Fruit fly (Drosophila melanogaster) whole organism, embryonic: ENCODE measurements around the gene Dred.
A peak's percentile ranks its signal among the peaks of the same experiment; 100 is the strongest.

Experiments
- ATbp ChIP-seq: fragments of 200-800 bp; sonication (Bioruptor generic); optimal IDR thresholded peaks from 2 replicates; lab custom pipeline; 2017; ENCODE audit warnings: missing biosample characterization, mild to moderate bottlenecking, missing genetic modification characterization, missing genetic modification reagents
- Antp ChIP-seq: fragments of 200-800 bp; sonication (Bioruptor generic); optimal IDR thresholded peaks from 3 replicates; lab custom pipeline; 2016; ENCODE audit warnings: missing biosample characterization, missing genetic modification characterization
- Asciz ChIP-seq: fragments of 200-800 bp; sonication (Bioruptor generic); optimal IDR thresholded peaks from 2 replicates; lab custom pipeline; 2017; ENCODE audit warnings: missing biosample characterization, mild to moderate bottlenecking, missing genetic modification characterization, missing genetic modification reagents
- Atf-2 ChIP-seq: fragments of 200-800 bp; sonication (Bioruptor generic); optimal IDR thresholded peaks from 2 replicates; lab custom pipeline; 2016; ENCODE audit warnings: missing biosample characterization, missing genetic modification characterization
- C15 ChIP-seq: fragments of 200-800 bp; sonication (Bioruptor generic); IDR thresholded peaks from 3 replicates; pipeline ENCODE4 v1.3.6; 2022; ENCODE audit warnings: missing biosample characterization, missing genetic modification characterization
- CG10209 ChIP-seq: fragments of 200-800 bp; sonication (Bioruptor generic); optimal IDR thresholded peaks from 3 replicates; lab custom pipeline; 2017; ENCODE audit warnings: missing biosample characterization, mild to moderate bottlenecking, missing genetic modification characterization, missing genetic modification reagents
- CG12071 ChIP-seq: fragments of 200-800 bp; sonication (Bioruptor generic); optimal IDR thresholded peaks from 3 replicates; lab custom pipeline; 2018; ENCODE audit warnings: missing biosample characterization, mild to moderate bottlenecking, missing genetic modification characterization
- CG12769 ChIP-seq: fragments of 200-800 bp; sonication (Bioruptor generic); optimal IDR thresholded peaks from 2 replicates; lab custom pipeline; 2019; ENCODE audit warnings: missing biosample characterization, mild to moderate bottlenecking, missing genetic modification characterization, moderate library complexity
- CG14667 ChIP-seq: fragments of 200-800 bp; sonication (Bioruptor generic); IDR thresholded peaks from 2 replicates; pipeline ENCODE4 v1.3.6; 2022; ENCODE audit warnings: missing biosample characterization, missing genetic modification characterization
- CG15514 ChIP-seq: fragments of 200-800 bp; sonication (Bioruptor generic); optimal IDR thresholded peaks from 3 replicates; lab custom pipeline; 2017; ENCODE audit warnings: missing biosample characterization, missing genetic modification characterization, mild to moderate bottlenecking, moderate library complexity, missing genetic modification reagents
- CG17385 ChIP-seq: fragments of 200-800 bp; sonication (Bioruptor generic); optimal IDR thresholded peaks from 3 replicates; lab custom pipeline; 2018; ENCODE audit warnings: missing biosample characterization, mild to moderate bottlenecking, missing genetic modification characterization
- CG17612 ChIP-seq: fragments of 200-800 bp; sonication (Bioruptor generic); IDR thresholded peaks from 2 replicates; pipeline ENCODE4 v1.3.6; 2022; ENCODE audit warnings: missing biosample characterization, missing genetic modification characterization
- CG1832 ChIP-seq: fragments of 200-800 bp; sonication (Bioruptor generic); optimal IDR thresholded peaks from 2 replicates; lab custom pipeline; 2017; ENCODE audit warnings: missing biosample characterization, mild to moderate bottlenecking, missing genetic modification characterization, inconsistent platforms
- CG18599 ChIP-seq: fragments of 200-800 bp; sonication (Bioruptor generic); optimal IDR thresholded peaks from 3 replicates; lab custom pipeline; 2017; ENCODE audit warnings: missing biosample characterization, missing genetic modification characterization, mild to moderate bottlenecking, moderate library complexity, missing genetic modification reagents
- CG2120 ChIP-seq: fragments of 200-800 bp; sonication (Bioruptor generic); optimal IDR thresholded peaks from 3 replicates; lab custom pipeline; 2016; ENCODE audit warnings: missing biosample characterization, missing genetic modification characterization
- CG2678 ChIP-seq: fragments of 200-800 bp; sonication (Bioruptor generic); optimal IDR thresholded peaks from 3 replicates; lab custom pipeline; 2019; ENCODE audit warnings: missing biosample characterization, mild to moderate bottlenecking, missing genetic modification characterization, moderate library complexity
- CG3281 ChIP-seq: fragments of 200-800 bp; sonication (Bioruptor generic); optimal IDR thresholded peaks from 3 replicates; lab custom pipeline; 2017; ENCODE audit warnings: missing biosample characterization, mild to moderate bottlenecking, missing genetic modification characterization
- CG7372 ChIP-seq: fragments of 200-800 bp; sonication (Bioruptor generic); IDR thresholded peaks from 2 replicates; pipeline ENCODE4 v1.3.6; 2022; ENCODE audit warnings: missing biosample characterization, missing genetic modification characterization
- CG7745 ChIP-seq: fragments of 200-800 bp; sonication (Bioruptor generic); optimal IDR thresholded peaks from 2 replicates; lab custom pipeline; 2018; ENCODE audit warnings: missing biosample characterization, mild to moderate bottlenecking, missing genetic modification characterization, moderate library complexity
- CG8290 ChIP-seq, 3 experiments: fragments of 200-800 bp; sonication (Bioruptor generic); optimal IDR thresholded peaks; 2 replicates each; lab custom pipeline; 2016 to 2019; ENCODE audit warnings: missing biosample characterization in 3 of 3, missing genetic modification characterization in 3 of 3, mild to moderate bottlenecking in 2 of 3, moderate library complexity in 1 of 3
- Doc3 ChIP-seq: fragments of 200-800 bp; sonication (Bioruptor generic); IDR thresholded peaks from 3 replicates; pipeline ENCODE4 v1.3.6; 2022; ENCODE audit warnings: missing biosample characterization, missing genetic modification characterization; ENCODE audit not compliant: partially characterized antibody
- Ets65A ChIP-seq: fragments of 200-800 bp; sonication (Bioruptor generic); peaks from one replicate; lab custom pipeline; 2016; ENCODE audit warnings: missing biosample characterization, missing genetic modification characterization
- Fer1 ChIP-seq: fragments of 200-800 bp; sonication (Bioruptor generic); optimal IDR thresholded peaks from 2 replicates; lab custom pipeline; 2017; ENCODE audit warnings: missing biosample characterization, mild to moderate bottlenecking, missing genetic modification characterization
- Gsc ChIP-seq: fragments of 200-800 bp; sonication (Bioruptor generic); IDR thresholded peaks from 2 replicates; pipeline ENCODE4 v1.3.6; 2022; ENCODE audit warnings: missing biosample characterization, missing genetic modification characterization
- Hmr ChIP-seq: fragments of 200-800 bp; sonication (Bioruptor generic); optimal IDR thresholded peaks from 3 replicates; lab custom pipeline; 2017; ENCODE audit warnings: mild to moderate bottlenecking, missing biosample characterization, missing genetic modification reagents, missing genetic modification characterization
- Med ChIP-seq: fragments of 200-800 bp; sonication (Bioruptor generic); peaks from one replicate; lab custom pipeline; 2016; ENCODE audit warnings: missing biosample characterization, missing genetic modification characterization, mild to moderate bottlenecking, inconsistent platforms, moderate library complexity
- Meics ChIP-seq: fragments of 200-800 bp; sonication (Bioruptor generic); optimal IDR thresholded peaks from 2 replicates; lab custom pipeline; 2017; ENCODE audit warnings: missing biosample characterization, mild to moderate bottlenecking, missing genetic modification characterization
- Mes4 ChIP-seq: fragments of 200-800 bp; sonication (Bioruptor generic); optimal IDR thresholded peaks from 2 replicates; lab custom pipeline; 2016; ENCODE audit warnings: missing biosample characterization, missing genetic modification characterization
- PHDP ChIP-seq: fragments of 200-800 bp; sonication (Bioruptor generic); optimal IDR thresholded peaks from 3 replicates; lab custom pipeline; 2018; ENCODE audit warnings: missing biosample characterization, mild to moderate bottlenecking, missing genetic modification characterization, moderate library complexity
- Rfx ChIP-seq: fragments of 200-800 bp; sonication (Bioruptor generic); IDR thresholded peaks from 2 replicates; pipeline ENCODE4 v1.3.6; 2022; ENCODE audit warnings: missing biosample characterization, missing genetic modification characterization
- ase ChIP-seq: fragments of 200-800 bp; sonication (Bioruptor generic); IDR thresholded peaks from 3 replicates; pipeline ENCODE4 v1.3.6; 2022; ENCODE audit warnings: missing biosample characterization, missing genetic modification characterization
- cad ChIP-seq: fragments of >200 bp; optimal IDR thresholded peaks from 2 replicates; lab custom pipeline; 2017; ENCODE audit warnings: missing biosample characterization, missing genetic modification characterization
- caup ChIP-seq: fragments of 200-800 bp; sonication (Bioruptor generic); optimal IDR thresholded peaks from 3 replicates; lab custom pipeline; 2017; ENCODE audit warnings: missing biosample characterization, mild to moderate bottlenecking, missing genetic modification characterization, moderate library complexity; ENCODE audit not compliant: severe bottlenecking
- croc ChIP-seq: fragments of 200-800 bp; sonication (Bioruptor generic); conservative IDR thresholded peaks from 3 replicates; pipeline ENCODE4 v1.3.6; 2022; ENCODE audit warnings: missing biosample characterization, missing genetic modification characterization
- dysf ChIP-seq: fragments of 200-800 bp; sonication (Bioruptor generic); IDR thresholded peaks from 3 replicates; pipeline ENCODE4 v1.3.6; 2022; ENCODE audit warnings: missing biosample characterization, missing genetic modification characterization
- ewg ChIP-seq: fragments of 200-800 bp; sonication (Bioruptor generic); optimal IDR thresholded peaks from 3 replicates; lab custom pipeline; 2017; ENCODE audit warnings: mild to moderate bottlenecking, missing biosample characterization, missing genetic modification reagents, missing genetic modification characterization
- gsb ChIP-seq: fragments of 200-800 bp; sonication (Bioruptor generic); IDR thresholded peaks from 2 replicates; pipeline ENCODE4 v1.3.6; 2022; ENCODE audit warnings: missing biosample characterization, missing genetic modification characterization
- lab ChIP-seq: fragments of 200-800 bp; sonication (Bioruptor generic); optimal IDR thresholded peaks from 3 replicates; lab custom pipeline; 2017; ENCODE audit warnings: missing biosample characterization, missing genetic modification characterization, mild to moderate bottlenecking, moderate library complexity, missing genetic modification reagents
- mirr ChIP-seq: fragments of 200-800 bp; sonication (Bioruptor generic); optimal IDR thresholded peaks from 3 replicates; lab custom pipeline; 2018; ENCODE audit warnings: missing biosample characterization, mild to moderate bottlenecking, missing genetic modification characterization
- pan ChIP-seq, 4 experiments: fragments of >200 bp in 3 of 4; fragments of 200-800 bp in 1 of 4; sonication (Bioruptor generic) in 1 of 4; optimal IDR thresholded peaks in 3 of 4; IDR thresholded peaks in 1 of 4; 2 replicates each; pipeline versions ENCODE4 v1.3.6 to Lab custom; 2017 to 2022; ENCODE audit warnings: missing biosample characterization in 2 of 4, missing genetic modification characterization in 2 of 4, mixed read lengths in 1 of 4
- slbo ChIP-seq: fragments of 200-800 bp; sonication (Bioruptor generic); IDR thresholded peaks from 2 replicates; pipeline ENCODE4 v1.3.6; 2022; ENCODE audit warnings: missing biosample characterization, missing genetic modification characterization
- sob ChIP-seq: fragments of 200-800 bp; sonication (Bioruptor generic); IDR thresholded peaks from 2 replicates; pipeline ENCODE4 v1.3.6; 2022; ENCODE audit warnings: missing biosample characterization, missing genetic modification characterization
- ssp ChIP-seq: fragments of 200-800 bp; sonication (Bioruptor generic); IDR thresholded peaks from 2 replicates; pipeline ENCODE4 v1.3.6; 2022; ENCODE audit warnings: missing biosample characterization, missing genetic modification characterization
- vfl ChIP-seq: fragments of 200-800 bp; sonication (Bioruptor generic); optimal IDR thresholded peaks from 2 replicates; lab custom pipeline; 2016; ENCODE audit warnings: missing biosample characterization, missing genetic modification characterization

The Dred gene

dm6 chr3L:19516547-19516946 lies 27.5 kb downstream of the Dred start (continued):
- TF ChIP-seq mirr (GFP tag; lab: Kevin White, UChicago) (peak; percentile 90), vfl (GFP tag; lab: Kevin White, UChicago) (peak; percentile 84)

dm6 chr3L:19512672-19513071 lies 31.3 kb downstream of the Dred start:
- TF ChIP-seq ewg (GFP tag; lab: Kevin White, UChicago) (no peak), gsb (0 out of 2 replicates have a peak, but pooled peaks have one; percentile 11), CG1832 (GFP tag; lab: Kevin White, UChicago) (no peak), Rfx (GFP tag; lab: Robert Waterston, UW) (0 out of 2 replicates have a peak, but pooled peaks have one; percentile 32), CG18599 (peak; percentile 16), CG8290 (GFP tag; optimal IDR thresholded peaks at IDR 0.05; lab: Kevin White, UChicago) (no peak), CG8290 (tag; optimal IDR thresholded peaks at IDR 0.05; lab: Kevin White, UChicago) (peak in 1 of 2 experiments; percentile 37), Med (GFP tag; lab: Kevin White, UChicago) (peak; percentile 65), CG7745 (tag; lab: Kevin White, UChicago) (no peak), pan (optimal IDR thresholded peaks at IDR 0.05; lab: Kevin White, UChicago) (no peak), pan (GFP tag; optimal IDR thresholded peaks at IDR 0.05 in 1 of 2, IDR thresholded peaks at IDR 0.05 in 1 of 2) (no peak), slbo (GFP tag; lab: Robert Waterston, UW) (peak; percentile 26; the same call in 1 of the 2 replicates), dysf (GFP tag; lab: Robert Waterston, UW) (0 out of 3 replicates have a peak, but pooled peaks have one; percentile 19), cad (GFP tag; lab: Kevin White, UChicago) (no peak), croc (GFP tag; lab: Robert Waterston, UW) (no peak), Doc3 (GFP tag; lab: Robert Waterston, UW) (no peak), Ets65A (GFP tag; lab: Kevin White, UChicago) (peak; percentile 64), CG17612 (GFP tag; lab: Robert Waterston, UW) (no peak), C15 (GFP tag; lab: Robert Waterston, UW) (no peak), Atf-2 (no peak), ssp (GFP tag; lab: Robert Waterston, UW) (no peak), ase (GFP tag; lab: Robert Waterston, UW) (0 out of 3 replicates have a peak, but pooled peaks have one; percentile 10)
- TF ChIP-seq, all 482 proteins: peak for 9

dm6 chr3L:19504719-19505118 lies 39.3 kb downstream of the Dred start:
- no peak for TF ChIP-seq Mes4 (GFP tag; lab: Kevin White, UChicago)
- peak; percentile 38 for TF ChIP-seq Hmr (GFP tag; lab: Kevin White, UChicago)
- peak; percentile 12 for TF ChIP-seq caup (GFP tag; lab: Kevin White, UChicago)
- TF ChIP-seq CG7372 (GFP tag; lab: Robert Waterston, UW) = no peak
- no peak for TF ChIP-seq PHDP
- TF ChIP-seq CG8290 (GFP tag; optimal IDR thresholded peaks at IDR 0.05; lab: Kevin White, UChicago) = no peak
- TF ChIP-seq CG8290 (tag; optimal IDR thresholded peaks at IDR 0.05; lab: Kevin White, UChicago) = peak in 1 of 2 experiments; percentile 29
- TF ChIP-seq CG2678 = peak; percentile 38
- TF ChIP-seq CG10209 = peak; percentile 23
- TF ChIP-seq ATbp (GFP tag; lab: Kevin White, UChicago) = peak; percentile 3
- TF ChIP-seq Fer1 (GFP tag; lab: Kevin White, UChicago) = peak; percentile 29
- peak; percentile 22 for TF ChIP-seq CG15514 (GFP tag; lab: Kevin White, UChicago)
- peak; percentile 6 for TF ChIP-seq CG2120 (GFP tag; lab: Kevin White, UChicago)
- TF ChIP-seq CG14667 (GFP tag; lab: Robert Waterston, UW) = no peak
- peak; percentile 0 for TF ChIP-seq CG12769
- TF ChIP-seq Meics (GFP tag; lab: Kevin White, UChicago) = peak; percentile 2
- TF ChIP-seq CG12071 (GFP tag; lab: Kevin White, UChicago) = peak; percentile 45
- TF ChIP-seq Antp = no peak
- TF ChIP-seq sob (GFP tag; lab: Robert Waterston, UW) = 0 out of 2 replicates have a peak, but pooled peaks have one; percentile 33
- TF ChIP-seq lab (GFP tag; lab: Kevin White, UChicago) = peak; percentile 70
- peak; percentile 42 for TF ChIP-seq CG3281 (GFP tag; lab: Kevin White, UChicago)
- TF ChIP-seq Med (GFP tag; lab: Kevin White, UChicago) = peak; percentile 81
- no peak for TF ChIP-seq CG17385
- peak; percentile 14 for TF ChIP-seq Asciz (GFP tag; lab: Kevin White, UChicago)
- TF ChIP-seq CG18599 = peak; percentile 64
- TF ChIP-seq Gsc = no peak
- TF ChIP-seq, all 482 proteins: peak for 18
